Worm (Caenorhabditis elegans): ENCODE measurements around the gene srlf-1.

- TF ChIP-seq dpl-1 (GFP tag; optimal IDR thresholded peaks at IDR 0.05) (no peak), F57C9.4 (tag; optimal IDR thresholded peaks at IDR 0.05) (no peak), mel-28 (tag; optimal IDR thresholded peaks at IDR 0.05; ENCODE audit: borderline replicate concordance) (no peak), snpc-3.4 (tag; optimal IDR thresholded peaks at IDR 0.05) (no peak), madf-8 (GFP tag; conservative IDR thresholded peaks at IDR 0.05) (no peak), somi-1 (GFP tag; optimal IDR thresholded peaks at IDR 0.05) (no peak), K12H6.12 (tag; optimal IDR thresholded peaks at IDR 0.05) (no peak), bed-1 (GFP tag; IDR thresholded peaks at IDR 0.05) (no peak)
Measured at ce11 chrII:7825107-7825506, 34.7 kb downstream of the srlf-1 start, which contains the start of gene srw-62.
